Fruit fly (Drosophila melanogaster) whole organism, prepupa: ENCODE measurements around the gene RfC38.

Source experiments
- CG10631 ChIP-seq: fragments of 200-800 bp; sonication (Bioruptor generic); optimal IDR thresholded peaks from 2 replicates; lab custom pipeline; 2016; ENCODE audit warnings: missing biosample characterization, missing genetic modification characterization
- CG10669 ChIP-seq: fragments of 200-800 bp; sonication (Bioruptor generic); optimal IDR thresholded peaks from 3 replicates; lab custom pipeline; 2018; ENCODE audit warnings: missing biosample characterization, mild to moderate bottlenecking, missing genetic modification characterization, moderate library complexity
- CG11294 ChIP-seq: fragments of 200-800 bp; sonication (Bioruptor generic); IDR thresholded peaks from 2 replicates; pipeline ENCODE4 v1.3.6; 2022; ENCODE audit warnings: missing biosample characterization, missing genetic modification characterization
- CG11762 ChIP-seq: fragments of 200-800 bp; sonication (Bioruptor generic); optimal IDR thresholded peaks from 3 replicates; lab custom pipeline; 2016; ENCODE audit warnings: missing biosample characterization, missing genetic modification characterization; ENCODE audit not compliant: insufficient read depth
- CG11902 ChIP-seq: fragments of 200-800 bp; sonication (Bioruptor generic); optimal IDR thresholded peaks from 3 replicates; lab custom pipeline; 2016; ENCODE audit warnings: missing biosample characterization, missing genetic modification characterization
- CG1621 ChIP-seq: fragments of 200-800 bp; sonication (Bioruptor generic); optimal IDR thresholded peaks from 3 replicates; lab custom pipeline; 2018; ENCODE audit warnings: missing biosample characterization, mild to moderate bottlenecking, missing genetic modification characterization
- CG16779 ChIP-seq: fragments of 200-800 bp; sonication (Bioruptor generic); optimal IDR thresholded peaks from 3 replicates; lab custom pipeline; 2017; ENCODE audit warnings: missing biosample characterization, mild to moderate bottlenecking, missing genetic modification characterization
- CG3032 ChIP-seq: fragments of 200-800 bp; optimal IDR thresholded peaks from 2 replicates; lab custom pipeline; 2019; ENCODE audit warnings: missing biosample characterization, mild to moderate bottlenecking, missing genetic modification characterization, moderate library complexity
- CG34406 ChIP-seq: fragments of 200-800 bp; sonication (Bioruptor generic); optimal IDR thresholded peaks from 3 replicates; lab custom pipeline; 2016; ENCODE audit warnings: missing biosample characterization, missing genetic modification characterization
- CG3919 ChIP-seq: fragments of 200-800 bp; sonication (Bioruptor generic); optimal IDR thresholded peaks from 3 replicates; lab custom pipeline; 2016; ENCODE audit warnings: missing biosample characterization, missing genetic modification characterization
- CG4318 ChIP-seq: fragments of 200-800 bp; sonication (Bioruptor generic); optimal IDR thresholded peaks from 3 replicates; lab custom pipeline; 2017; ENCODE audit warnings: missing biosample characterization, mild to moderate bottlenecking, missing genetic modification characterization
- CG6792 ChIP-seq: fragments of 200-800 bp; sonication (Bioruptor generic); optimal IDR thresholded peaks from 3 replicates; lab custom pipeline; 2016; ENCODE audit warnings: missing biosample characterization, missing genetic modification characterization
- CG6854 ChIP-seq: fragments of 200-800 bp; sonication (Bioruptor generic); optimal IDR thresholded peaks from 2 replicates; lab custom pipeline; 2017; ENCODE audit warnings: missing biosample characterization, mild to moderate bottlenecking, missing genetic modification characterization
- CG7368 ChIP-seq: fragments of 200-800 bp; sonication (Bioruptor generic); optimal IDR thresholded peaks from 3 replicates; lab custom pipeline; 2016; ENCODE audit warnings: missing biosample characterization, missing genetic modification characterization
- CG8119 ChIP-seq: fragments of 200-800 bp; sonication (Bioruptor generic); IDR thresholded peaks from 3 replicates; pipeline ENCODE4 v1.3.6; 2022; ENCODE audit warnings: missing biosample characterization, missing genetic modification characterization
- CG8319 ChIP-seq: fragments of 200-800 bp; sonication (Bioruptor generic); optimal IDR thresholded peaks from 3 replicates; lab custom pipeline; 2016; ENCODE audit warnings: missing biosample characterization, missing genetic modification characterization
- Eip75B ChIP-seq: fragments of 200-800 bp; sonication (Bioruptor generic); optimal IDR thresholded peaks from 3 replicates; lab custom pipeline; 2016; ENCODE audit warnings: missing biosample characterization, missing genetic modification characterization
- Eip93F ChIP-seq: fragments of 200-800 bp; sonication (Bioruptor generic); optimal IDR thresholded peaks from 2 replicates; lab custom pipeline; 2016; ENCODE audit warnings: missing biosample characterization, mild to moderate bottlenecking, missing genetic modification characterization
- Ets96B ChIP-seq: fragments of 200-800 bp; optimal IDR thresholded peaks from 2 replicates; lab custom pipeline; 2019; ENCODE audit warnings: missing biosample characterization, mild to moderate bottlenecking, missing genetic modification characterization, moderate library complexity
- Hr39 ChIP-seq: fragments of 200-800 bp; sonication (Bioruptor generic); optimal IDR thresholded peaks from 2 replicates; lab custom pipeline; 2016; ENCODE audit warnings: missing biosample characterization, missing genetic modification characterization
- Met ChIP-seq: fragments of 200-800 bp; sonication (Bioruptor generic); optimal IDR thresholded peaks from 3 replicates; lab custom pipeline; 2016; ENCODE audit warnings: missing biosample characterization, missing genetic modification characterization
- Sox102F ChIP-seq: fragments of 200-800 bp; sonication (Bioruptor generic); optimal IDR thresholded peaks from 2 replicates; lab custom pipeline; 2016; ENCODE audit warnings: missing biosample characterization, mild to moderate bottlenecking, missing genetic modification characterization
- Sox15 ChIP-seq: fragments of 200-800 bp; sonication (Bioruptor generic); optimal IDR thresholded peaks from 3 replicates; lab custom pipeline; 2016; ENCODE audit warnings: missing biosample characterization, missing genetic modification characterization
- acj6 ChIP-seq: fragments of 200-800 bp; sonication (Bioruptor generic); optimal IDR thresholded peaks from 3 replicates; lab custom pipeline; 2016; ENCODE audit warnings: missing biosample characterization, missing genetic modification characterization
- cyc ChIP-seq: fragments of 200-800 bp; sonication (Bioruptor generic); optimal IDR thresholded peaks from 3 replicates; lab custom pipeline; 2016; ENCODE audit warnings: missing biosample characterization, missing genetic modification characterization
- dac ChIP-seq: fragments of 200-800 bp; sonication (Bioruptor generic); optimal IDR thresholded peaks from 2 replicates; lab custom pipeline; 2017; ENCODE audit warnings: missing biosample characterization, mild to moderate bottlenecking, missing genetic modification characterization
- dsx ChIP-seq: fragments of 200-800 bp; optimal IDR thresholded peaks from 3 replicates; lab custom pipeline; 2019; ENCODE audit warnings: missing biosample characterization, mild to moderate bottlenecking, missing genetic modification characterization, moderate library complexity; ENCODE audit not compliant: poor library complexity, severe bottlenecking
- eg ChIP-seq: fragments of 200-800 bp; sonication (Bioruptor generic); IDR thresholded peaks from 3 replicates; pipeline ENCODE4 v1.3.6; 2022; ENCODE audit warnings: missing biosample characterization, missing genetic modification characterization
- fd59A ChIP-seq: fragments of 200-800 bp; sonication (Bioruptor generic); optimal IDR thresholded peaks from 2 replicates; lab custom pipeline; 2017; ENCODE audit warnings: missing biosample characterization, mild to moderate bottlenecking, missing genetic modification characterization, missing genetic modification reagents
- lz ChIP-seq: fragments of 200-800 bp; sonication (Bioruptor generic); optimal IDR thresholded peaks from 3 replicates; lab custom pipeline; 2016; ENCODE audit warnings: missing biosample characterization, missing genetic modification characterization
- net ChIP-seq: fragments of 200-800 bp; sonication (Bioruptor generic); optimal IDR thresholded peaks from 3 replicates; lab custom pipeline; 2016; ENCODE audit warnings: missing biosample characterization, missing genetic modification characterization
- pdm3 ChIP-seq: fragments of 200-800 bp; sonication (Bioruptor generic); optimal IDR thresholded peaks from 3 replicates; lab custom pipeline; 2016; ENCODE audit warnings: missing biosample characterization, missing genetic modification characterization
- spab ChIP-seq: fragments of 200-800 bp; sonication (Bioruptor generic); optimal IDR thresholded peaks from 2 replicates; lab custom pipeline; 2017; ENCODE audit warnings: missing biosample characterization, mild to moderate bottlenecking, missing genetic modification characterization, missing genetic modification reagents
- ss ChIP-seq, 2 experiments: fragments of 200-800 bp; sonication (Bioruptor generic); optimal IDR thresholded peaks; 2 replicates in 1 of 2; 3 replicates in 1 of 2; lab custom pipeline; 2017 to 2018; ENCODE audit warnings: mild to moderate bottlenecking in 2 of 2, missing biosample characterization in 2 of 2, missing genetic modification characterization in 2 of 2, moderate library complexity in 1 of 2
- svp ChIP-seq: fragments of 200-800 bp; sonication (Bioruptor generic); peaks from one replicate; lab custom pipeline; 2016; ENCODE audit warnings: missing biosample characterization, missing genetic modification characterization
- vri ChIP-seq: fragments of 200-800 bp; sonication (Bioruptor generic); optimal IDR thresholded peaks from 3 replicates; lab custom pipeline; 2016; ENCODE audit warnings: missing biosample characterization, mild to moderate bottlenecking, missing genetic modification characterization

Gene RfC38

dm6 chr2L:11155166-11155958, 24.9 kb upstream of the RfC38 start, which contains the start of gene CG6287 (continued):
- TF ChIP-seq CG4318 (peak; percentile 92), Hr39 (GFP tag; lab: Kevin White, UChicago) (peak; percentile 96), CG6792 (peak; percentile 94), cyc (peak; percentile 97), Sox102F (peak; percentile 89), CG16779 (tag; lab: Kevin White, UChicago) (peak; percentile 73), CG6854 (GFP tag; lab: Kevin White, UChicago) (no peak), Eip93F (peak; percentile 61), CG8319 (GFP tag; lab: Kevin White, UChicago) (peak; percentile 95), lz (GFP tag; lab: Kevin White, UChicago) (peak; percentile 95)

- no peak for TF ChIP-seq lz (GFP tag; lab: Kevin White, UChicago)
- TF ChIP-seq CG3919 (GFP tag; lab: Kevin White, UChicago), result no peak
- TF ChIP-seq CG10631, result no peak
- no peak for TF ChIP-seq CG8119 (GFP tag; lab: Robert Waterston, UW)
- TF ChIP-seq Sox15, result no peak
- no peak for TF ChIP-seq CG3032
- TF ChIP-seq svp (GFP tag; lab: Kevin White, UChicago), result no peak
- TF ChIP-seq CG6854 (GFP tag; lab: Kevin White, UChicago), result no peak
- no peak for TF ChIP-seq net
- no peak for TF ChIP-seq Met
- TF ChIP-seq CG34406 (GFP tag; lab: Kevin White, UChicago), result no peak
- TF ChIP-seq CG11902 (GFP tag; lab: Kevin White, UChicago), result no peak
- no peak for TF ChIP-seq Hr39 (GFP tag; lab: Kevin White, UChicago)
- TF ChIP-seq dac (GFP tag; lab: Kevin White, UChicago), result no peak
- TF ChIP-seq Eip75B, result no peak
- no peak for TF ChIP-seq ss (GFP tag; optimal IDR thresholded peaks at IDR 0.05; lab: Kevin White, UChicago)
- TF ChIP-seq spab (GFP tag; lab: Kevin White, UChicago), result no peak
- TF ChIP-seq, all 60 proteins: peak for 0
Observed at dm6 chr2L:11148969-11149368, 18.5 kb upstream of the RfC38 start, which contains the start of gene Gyc32E. Gene Gyc32E, minus strand, starts transcription at chr2L:11149101.

- TF ChIP-seq pdm3 (GFP tag; lab: Kevin White, UChicago), result no peak
- no peak for TF ChIP-seq CG6792
- TF ChIP-seq fd59A (GFP tag; lab: Kevin White, UChicago), result no peak
- TF ChIP-seq CG11294, result no peak
- no peak for TF ChIP-seq Ets96B
- TF ChIP-seq CG16779 (tag; lab: Kevin White, UChicago), result no peak
- no peak for TF ChIP-seq cyc
- TF ChIP-seq CG11902 (GFP tag; lab: Kevin White, UChicago), result no peak
- no peak for TF ChIP-seq Hr39 (GFP tag; lab: Kevin White, UChicago)
- TF ChIP-seq CG10669, result no peak
- TF ChIP-seq CG7368 (GFP tag; lab: Kevin White, UChicago), result no peak
- no peak for TF ChIP-seq vri (GFP tag; lab: Kevin White, UChicago)
- TF ChIP-seq dsx (GFP tag; lab: Kevin White, UChicago), result no peak
- TF ChIP-seq eg (GFP tag; lab: Robert Waterston, UW), result no peak
- no peak for TF ChIP-seq CG11762 (GFP tag; lab: Kevin White, UChicago)
- no peak for TF ChIP-seq dac (GFP tag; lab: Kevin White, UChicago)
- TF ChIP-seq CG1621 (tag; lab: Kevin White, UChicago), result no peak
- TF ChIP-seq net, result no peak
- no peak for TF ChIP-seq acj6 (GFP tag; lab: Kevin White, UChicago)
- TF ChIP-seq, all 60 proteins: peak for 0
Observed at dm6 chr2L:11145317-11145716, 14.9 kb upstream of the RfC38 start, which contains the start of gene CG31867. Gene CG31867, minus strand, starts transcription at chr2L:11145417.
